Fruit fly (Drosophila melanogaster) whole organism, embryonic: Measurements from ENCODE around the gene nbs.

Source experiments
- Aef1 ChIP-seq: fragments of 200-800 bp; sonication (Bioruptor generic); IDR thresholded peaks from 3 replicates; pipeline ENCODE4 v1.3.6; 2022; ENCODE audit warnings: missing biosample characterization, missing genetic modification characterization
- CG10274 ChIP-seq: fragments of 200-800 bp; sonication (Bioruptor generic); optimal IDR thresholded peaks from 3 replicates; lab custom pipeline; 2017; ENCODE audit warnings: missing biosample characterization, mild to moderate bottlenecking, missing genetic modification characterization
- CG10979 ChIP-seq: fragments of 200-800 bp; sonication (Bioruptor generic); optimal IDR thresholded peaks from 2 replicates; lab custom pipeline; 2018; ENCODE audit warnings: missing biosample characterization, mild to moderate bottlenecking, missing genetic modification characterization, moderate library complexity
- CG11398 ChIP-seq: fragments of 200-800 bp; sonication (Bioruptor generic); optimal IDR thresholded peaks from 2 replicates; lab custom pipeline; 2016; ENCODE audit warnings: missing biosample characterization, missing genetic modification characterization
- CG12769 ChIP-seq: fragments of 200-800 bp; sonication (Bioruptor generic); optimal IDR thresholded peaks from 2 replicates; lab custom pipeline; 2019; ENCODE audit warnings: missing biosample characterization, mild to moderate bottlenecking, missing genetic modification characterization, moderate library complexity
- CG13624 ChIP-seq: fragments of 200-800 bp; sonication (Bioruptor generic); optimal IDR thresholded peaks from 2 replicates; lab custom pipeline; 2016; ENCODE audit warnings: missing biosample characterization, missing genetic modification characterization
- CG15479 ChIP-seq: fragments of 200-800 bp; sonication (Bioruptor generic); optimal IDR thresholded peaks from 3 replicates; lab custom pipeline; 2019; ENCODE audit warnings: missing biosample characterization, mild to moderate bottlenecking, missing genetic modification characterization, moderate library complexity
- CG15696 ChIP-seq: fragments of 200-800 bp; sonication (Bioruptor generic); optimal IDR thresholded peaks from 2 replicates; lab custom pipeline; 2019; ENCODE audit warnings: missing biosample characterization, mild to moderate bottlenecking, missing genetic modification characterization, moderate library complexity
- CG17385 ChIP-seq: fragments of 200-800 bp; sonication (Bioruptor generic); optimal IDR thresholded peaks from 3 replicates; lab custom pipeline; 2018; ENCODE audit warnings: missing biosample characterization, mild to moderate bottlenecking, missing genetic modification characterization
- CG18476 ChIP-seq: fragments of 200-800 bp; sonication (Bioruptor generic); optimal IDR thresholded peaks from 2 replicates; lab custom pipeline; 2016; ENCODE audit warnings: missing biosample characterization, mild to moderate bottlenecking, missing genetic modification characterization
- CG31224 ChIP-seq: fragments of 200-800 bp; sonication (Bioruptor generic); IDR thresholded peaks from 2 replicates; pipeline ENCODE4 v1.3.6; 2022; ENCODE audit warnings: missing biosample characterization, missing genetic modification characterization
- CG3281 ChIP-seq: fragments of 200-800 bp; sonication (Bioruptor generic); optimal IDR thresholded peaks from 3 replicates; lab custom pipeline; 2017; ENCODE audit warnings: missing biosample characterization, mild to moderate bottlenecking, missing genetic modification characterization
- CG6854 ChIP-seq: fragments of 200-800 bp; sonication (Bioruptor generic); optimal IDR thresholded peaks from 3 replicates; lab custom pipeline; 2017; ENCODE audit warnings: missing biosample characterization, mild to moderate bottlenecking, missing genetic modification characterization
- CG7357 ChIP-seq: fragments of 200-800 bp; sonication (Bioruptor generic); IDR thresholded peaks from 3 replicates; pipeline ENCODE4 v1.3.6; 2022; ENCODE audit warnings: missing biosample characterization, missing genetic modification characterization
- CG7745 ChIP-seq: fragments of 200-800 bp; sonication (Bioruptor generic); optimal IDR thresholded peaks from 2 replicates; lab custom pipeline; 2018; ENCODE audit warnings: missing biosample characterization, mild to moderate bottlenecking, missing genetic modification characterization, moderate library complexity
- CG7839 ChIP-seq: fragments of 200-800 bp; sonication (Bioruptor generic); optimal IDR thresholded peaks from 3 replicates; lab custom pipeline; 2018; ENCODE audit warnings: missing biosample characterization, mild to moderate bottlenecking, missing genetic modification characterization, moderate library complexity
- CG7928 ChIP-seq: fragments of 200-800 bp; sonication (Bioruptor generic); optimal IDR thresholded peaks from 2 replicates; lab custom pipeline; 2017; ENCODE audit warnings: missing biosample characterization, mild to moderate bottlenecking, missing genetic modification characterization
- CG8944 ChIP-seq: fragments of 200-800 bp; sonication (Bioruptor generic); optimal IDR thresholded peaks from 3 replicates; lab custom pipeline; 2016; ENCODE audit warnings: missing biosample characterization, missing genetic modification characterization
- CG9437 ChIP-seq: fragments of 200-800 bp; sonication (Bioruptor generic); optimal IDR thresholded peaks from 2 replicates; lab custom pipeline; 2018; ENCODE audit warnings: missing biosample characterization, mild to moderate bottlenecking, missing genetic modification characterization
- CG9932 ChIP-seq: fragments of 200-800 bp; sonication (Bioruptor generic); IDR thresholded peaks from 2 replicates; pipeline ENCODE4 v1.3.6; 2022; ENCODE audit warnings: missing biosample characterization, missing genetic modification characterization
- D19A ChIP-seq: fragments of 200-800 bp; optimal IDR thresholded peaks from 3 replicates; lab custom pipeline; 2019; ENCODE audit warnings: missing biosample characterization, mild to moderate bottlenecking, missing genetic modification characterization, moderate library complexity
- Dip2 ChIP-seq: fragments of 200-800 bp; sonication (Bioruptor generic); IDR thresholded peaks from 2 replicates; pipeline ENCODE4 v1.3.6; 2022; ENCODE audit warnings: missing biosample characterization, missing genetic modification characterization
- GATAe ChIP-seq: fragments of 200-800 bp; sonication (Bioruptor generic); conservative IDR thresholded peaks from 2 replicates; pipeline ENCODE4 v1.3.6; 2022; ENCODE audit warnings: missing biosample characterization, missing genetic modification characterization
- Hr78 ChIP-seq, 2 experiments: fragments of 200-800 bp in 1 of 2; fragments of >200 bp in 1 of 2; sonication (Bioruptor generic) in 1 of 2; optimal IDR thresholded peaks; 2 replicates each; lab custom pipeline; 2017 to 2019; ENCODE audit warnings: missing biosample characterization in 2 of 2, missing genetic modification characterization in 2 of 2, mild to moderate bottlenecking in 1 of 2, moderate library complexity in 1 of 2
- NFAT ChIP-seq: fragments of 200-800 bp; sonication (Bioruptor generic); IDR thresholded peaks from 2 replicates; pipeline ENCODE4 v1.3.6; 2022; ENCODE audit warnings: missing biosample characterization, missing genetic modification characterization
- Rx ChIP-seq: fragments of 200-800 bp; sonication (Bioruptor generic); IDR thresholded peaks from 2 replicates; pipeline ENCODE4 v1.3.6; 2022; ENCODE audit warnings: missing biosample characterization, missing genetic modification characterization
- ab ChIP-seq: fragments of 200-800 bp; sonication (Bioruptor generic); optimal IDR thresholded peaks from 2 replicates; lab custom pipeline; 2016; ENCODE audit warnings: missing biosample characterization, missing genetic modification characterization
- cas ChIP-seq: fragments of 200-800 bp; sonication (Bioruptor generic); IDR thresholded peaks from 2 replicates; pipeline ENCODE4 v1.3.6; 2022; ENCODE audit warnings: missing biosample characterization, missing genetic modification characterization
- danr ChIP-seq: fragments of 200-800 bp; sonication (Bioruptor generic); IDR thresholded peaks from 2 replicates; pipeline ENCODE4 v1.3.6; 2022; ENCODE audit warnings: missing biosample characterization, missing genetic modification characterization
- dm ChIP-seq: fragments of 200-800 bp; sonication (Bioruptor generic); optimal IDR thresholded peaks from 3 replicates; lab custom pipeline; 2016; ENCODE audit warnings: missing biosample characterization, missing genetic modification characterization
- gcm2 ChIP-seq: fragments of 200-800 bp; sonication (Bioruptor generic); optimal IDR thresholded peaks from 2 replicates; lab custom pipeline; 2016; ENCODE audit warnings: missing biosample characterization, missing genetic modification characterization
- her ChIP-seq: fragments of 200-800 bp; sonication (Bioruptor generic); optimal IDR thresholded peaks from 2 replicates; lab custom pipeline; 2016; ENCODE audit warnings: missing biosample characterization, missing genetic modification characterization
- kay ChIP-seq: fragments of 200-800 bp; sonication (Bioruptor generic); optimal IDR thresholded peaks from 2 replicates; lab custom pipeline; 2016; ENCODE audit warnings: missing biosample characterization, missing genetic modification characterization
- pho ChIP-seq: fragments of 200-800 bp; sonication (Bioruptor generic); optimal IDR thresholded peaks from 2 replicates; lab custom pipeline; 2016; ENCODE audit warnings: missing biosample characterization, missing genetic modification characterization
- phol ChIP-seq: fragments of 200-800 bp; sonication (Bioruptor generic); optimal IDR thresholded peaks from 3 replicates; lab custom pipeline; 2018; ENCODE audit warnings: missing biosample characterization, mild to moderate bottlenecking, missing genetic modification characterization, moderate library complexity
- pita ChIP-seq: fragments of 200-800 bp; sonication (Bioruptor generic); optimal IDR thresholded peaks from 2 replicates; lab custom pipeline; 2017; ENCODE audit warnings: missing biosample characterization, mild to moderate bottlenecking, missing genetic modification characterization
- pzg ChIP-seq: fragments of 200-800 bp; sonication (Bioruptor generic); optimal IDR thresholded peaks from 3 replicates; lab custom pipeline; 2018; ENCODE audit warnings: missing biosample characterization, mild to moderate bottlenecking, missing genetic modification characterization, moderate library complexity
- ranshi ChIP-seq: fragments of 200-800 bp; sonication (Bioruptor generic); IDR thresholded peaks from 2 replicates; pipeline ENCODE4 v1.3.6; 2022; ENCODE audit warnings: missing biosample characterization, missing genetic modification characterization
- salm ChIP-seq: fragments of 200-800 bp; sonication (Bioruptor generic); optimal IDR thresholded peaks from 2 replicates; lab custom pipeline; 2018; ENCODE audit warnings: missing biosample characterization, mild to moderate bottlenecking, missing genetic modification characterization
- sc ChIP-seq, 3 experiments: fragments of >200 bp in 2 of 3; fragments of 200-800 bp in 1 of 3; sonication (Bioruptor generic) in 1 of 3; optimal IDR thresholded peaks; 2 replicates in 2 of 3; 3 replicates in 1 of 3; lab custom pipeline; 2017; ENCODE audit warnings: mild to moderate bottlenecking in 1 of 3, missing biosample characterization in 1 of 3, missing genetic modification characterization in 1 of 3, missing genetic modification reagents in 1 of 3
- sd ChIP-seq: fragments of 200-800 bp; sonication (Bioruptor generic); optimal IDR thresholded peaks from 3 replicates; lab custom pipeline; 2018; ENCODE audit warnings: missing biosample characterization, mild to moderate bottlenecking, missing genetic modification characterization, moderate library complexity
- sens ChIP-seq: fragments of 200-800 bp; sonication (Bioruptor generic); peaks from one replicate; lab custom pipeline; 2016; ENCODE audit warnings: missing biosample characterization, missing genetic modification characterization
- sim ChIP-seq: fragments of 200-800 bp; sonication (Bioruptor generic); IDR thresholded peaks from 2 replicates; pipeline ENCODE4 v1.3.6; 2022; ENCODE audit warnings: missing biosample characterization, missing genetic modification characterization
- slou ChIP-seq: fragments of 200-800 bp; sonication (Bioruptor generic); optimal IDR thresholded peaks from 3 replicates; lab custom pipeline; 2016; ENCODE audit warnings: missing biosample characterization, missing genetic modification characterization
- tgo ChIP-seq: fragments of 200-800 bp; sonication (Bioruptor generic); IDR thresholded peaks from 3 replicates; pipeline ENCODE4 v1.3.6; 2022; ENCODE audit warnings: missing biosample characterization, missing genetic modification characterization
- unc-4 ChIP-seq: fragments of 200-800 bp; sonication (Bioruptor generic); IDR thresholded peaks from 2 replicates; pipeline ENCODE4 v1.3.6; 2022; ENCODE audit warnings: missing biosample characterization, missing genetic modification characterization; ENCODE audit not compliant: partially characterized antibody
- wor ChIP-seq: fragments of 200-800 bp; sonication (Bioruptor generic); IDR thresholded peaks from 2 replicates; pipeline ENCODE4 v1.3.6; 2022; ENCODE audit warnings: missing biosample characterization, missing genetic modification characterization
- zf30C ChIP-seq: fragments of 200-800 bp; sonication (Bioruptor generic); optimal IDR thresholded peaks from 3 replicates; lab custom pipeline; 2018; ENCODE audit warnings: missing biosample characterization, mild to moderate bottlenecking, missing genetic modification characterization

The nbs gene

DNA sequence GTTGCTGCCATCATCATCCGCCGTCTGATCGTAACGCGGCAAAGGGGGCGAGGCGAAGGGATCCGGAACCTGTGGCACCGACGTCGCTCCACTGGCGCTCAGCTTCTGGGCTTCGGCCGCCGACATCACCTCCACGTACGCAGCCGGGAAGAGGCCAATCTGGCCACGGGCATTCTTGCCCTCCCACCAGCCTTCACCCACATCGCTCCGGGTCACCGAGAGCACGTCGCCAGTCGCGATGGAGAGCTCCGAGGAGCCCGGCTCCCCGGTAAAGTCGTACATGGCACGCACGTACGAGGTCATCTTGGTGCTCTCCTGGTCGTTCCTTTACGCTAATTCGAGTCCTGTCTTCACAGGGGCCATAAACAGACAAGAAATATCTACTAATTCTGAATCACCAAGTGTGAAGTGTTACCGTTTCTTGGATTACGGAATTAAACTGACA lies 9.6 kb downstream of the nbs start, which contains the start of gene SH3PX1 (continued):
- TF ChIP-seq pzg (GFP tag; lab: Kevin White, UChicago) (peak; percentile 32), sens (GFP tag; lab: Kevin White, UChicago) (peak; percentile 63), CG7839 (tag; lab: Kevin White, UChicago) (no peak), CG7745 (tag; lab: Kevin White, UChicago) (no peak), cas (GFP tag; lab: Robert Waterston, UW) (no peak), NFAT (GFP tag; lab: Robert Waterston, UW) (no peak), sc (optimal IDR thresholded peaks at IDR 0.05; lab: Kevin White, UChicago) (no peak), sc (GFP tag; optimal IDR thresholded peaks at IDR 0.05; lab: Kevin White, UChicago) (no peak), CG13624 (GFP tag; lab: Kevin White, UChicago) (no peak), tgo (no peak), CG15479 (GFP tag; lab: Kevin White, UChicago) (no peak), Aef1 (GFP tag; lab: Robert Waterston, UW) (no peak), her (peak; percentile 11), CG15696 (no peak), CG12769 (tag; lab: Kevin White, UChicago) (no peak)
- TF ChIP-seq, all 482 proteins: peak for 18

DNA sequence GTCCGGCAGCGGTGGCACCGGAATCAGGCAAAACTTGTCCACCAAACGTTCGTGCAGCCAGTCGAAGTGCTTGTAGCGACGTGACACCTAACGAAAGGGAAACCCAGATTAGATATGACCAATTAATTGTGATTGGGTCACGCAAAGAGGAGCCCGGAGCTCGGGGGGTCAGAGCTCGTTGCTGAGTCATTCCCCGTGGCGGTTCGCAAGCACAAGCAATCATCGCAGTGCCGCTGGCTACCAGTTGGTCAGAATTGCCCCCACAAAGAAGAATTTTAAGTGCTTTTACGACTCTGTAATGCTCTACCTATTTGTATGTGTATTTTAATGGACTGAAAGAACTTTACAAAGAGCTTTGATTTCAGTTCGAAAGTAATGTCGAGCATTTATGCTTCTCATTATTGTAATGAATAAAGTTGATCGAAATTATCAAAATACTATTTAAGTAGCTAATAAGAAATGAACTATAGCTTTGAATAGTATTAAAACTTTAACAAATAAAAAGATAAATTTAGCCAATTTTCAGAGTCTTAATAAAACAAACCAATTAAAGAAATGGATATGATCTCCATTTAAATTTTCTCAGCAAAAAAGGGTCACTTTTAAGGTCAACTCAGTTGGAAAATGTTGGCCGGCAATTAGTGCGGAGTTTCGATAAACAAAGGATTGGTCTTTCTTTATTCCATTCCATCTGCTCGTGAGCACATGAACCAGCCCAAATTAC lies 10.8 kb downstream of the nbs start:
- TF ChIP-seq CG10979 (no peak), sc (optimal IDR thresholded peaks at IDR 0.05; lab: Kevin White, UChicago) (no peak), sc (GFP tag; optimal IDR thresholded peaks at IDR 0.05; lab: Kevin White, UChicago) (no peak), GATAe (GFP tag; lab: Robert Waterston, UW) (peak; percentile 26; the same call in 1 of the 2 replicates), sd (peak; percentile 1), Hr78 (GFP tag; optimal IDR thresholded peaks at IDR 0.05; lab: Kevin White, UChicago) (peak in 1 of 2 experiments; percentile 89), sens (GFP tag; lab: Kevin White, UChicago) (peak; percentile 66), zf30C (GFP tag; lab: Kevin White, UChicago) (no peak), pho (no peak), slou (no peak), pita (no peak), wor (GFP tag; lab: Robert Waterston, UW) (no peak), danr (GFP tag; lab: Robert Waterston, UW) (no peak), CG9437 (GFP tag; lab: Kevin White, UChicago) (no peak), CG3281 (GFP tag; lab: Kevin White, UChicago) (no peak), ab (GFP tag; lab: Kevin White, UChicago) (no peak), CG9932 (no peak), Rx (GFP tag; lab: Robert Waterston, UW) (no peak), unc-4 (GFP tag; lab: Robert Waterston, UW) (no peak), gcm2 (GFP tag; lab: Kevin White, UChicago) (no peak), salm (tag; lab: Kevin White, UChicago) (no peak), sim (GFP tag; lab: Robert Waterston, UW) (no peak), CG10274 (GFP tag; lab: Kevin White, UChicago) (peak; percentile 35), kay (GFP tag; lab: Kevin White, UChicago) (peak; percentile 7), CG11398 (no peak), CG8944 (no peak), Dip2 (no peak), CG7928 (no peak), CG6854 (GFP tag; lab: Kevin White, UChicago) (no peak), phol (tag; lab: Kevin White, UChicago) (no peak), CG17385 (GFP tag; lab: Kevin White, UChicago) (no peak), dm (GFP tag; lab: Kevin White, UChicago) (no peak), ranshi (no peak), CG7357 (GFP tag; lab: Robert Waterston, UW) (no peak), CG31224 (GFP tag; lab: Robert Waterston, UW) (no peak), D19A (tag; lab: Kevin White, UChicago) (peak; percentile 71), CG18476 (GFP tag; lab: Kevin White, UChicago) (no peak)
